Fruit fly (Drosophila melanogaster): ENCODE measurements around the gene cno.

- TF ChIP-seq pdm3 (GFP tag; optimal IDR thresholded peaks at IDR 0.05) (no peak), CG11902 (GFP tag; optimal IDR thresholded peaks at IDR 0.05) (no peak), CG6163 (GFP tag; IDR thresholded peaks at IDR 0.05) (no peak), dsx (GFP tag; optimal IDR thresholded peaks at IDR 0.05; ENCODE audit: poor library complexity, severe bottlenecking) (no peak), vri (GFP tag; optimal IDR thresholded peaks at IDR 0.05) (no peak), Sox102F (GFP tag; optimal IDR thresholded peaks at IDR 0.05) (no peak), Hr38 (GFP tag; optimal IDR thresholded peaks at IDR 0.05) (no peak), OdsH (GFP tag; optimal IDR thresholded peaks at IDR 0.05) (no peak), cyc (GFP tag; optimal IDR thresholded peaks at IDR 0.05) (no peak), Lpt (GFP tag; optimal IDR thresholded peaks at IDR 0.05) (no peak), CG15336 (GFP tag; IDR thresholded peaks at IDR 0.05) (no peak), CG6854 (GFP tag; optimal IDR thresholded peaks at IDR 0.05) (no peak), Blimp-1 (GFP tag; optimal IDR thresholded peaks at IDR 0.05) (no peak)
Observed at dm6 chr3R:5175944-5176343, 41.3 kb downstream of the cno start.
